5 fruit fly cellular contexts compared by ENCODE assay signal in the genomic region with DNA sequence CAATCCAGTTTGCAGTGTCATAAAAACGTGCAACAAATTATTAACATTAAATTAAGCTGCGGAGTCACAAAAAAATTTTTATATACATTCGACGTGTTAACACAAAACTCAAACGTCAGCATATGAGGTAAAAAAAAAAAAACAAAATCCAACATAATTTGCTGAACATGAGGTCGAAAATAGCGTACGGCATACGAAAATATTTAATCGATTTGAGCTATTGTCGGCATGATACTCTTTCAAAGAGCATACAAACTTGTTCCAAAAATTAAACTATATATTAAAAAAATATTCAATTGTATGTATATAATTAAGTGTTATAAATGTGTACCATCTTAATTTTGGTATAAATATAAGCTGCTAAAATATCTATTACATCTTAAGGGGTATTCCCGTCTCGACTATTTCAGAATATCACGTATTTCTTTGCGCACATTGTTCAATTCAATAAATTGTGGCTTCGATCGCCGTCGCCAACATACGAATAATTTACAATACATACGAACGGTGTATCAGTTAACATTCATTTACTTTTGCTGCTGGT.
TF ChIP-seq lines count a peak whose summit lies in the region.

No protein-coding gene starts in this region.

- no peak for TF ChIP-seq CTCF in whole organism, embryonic (GFP tag; optimal IDR thresholded peaks at IDR 0.05; lab: Kevin White, UChicago)

TF ChIP-seq in whole organism, adult, 20 proteins besides CTCF, POLR2A, EP300 and RAD21:
- TF ChIP-seq CG1620 (GFP tag; optimal IDR thresholded peaks at IDR 0.05; lab: Kevin White, UChicago) = no peak
- TF ChIP-seq CG7101 (tag; optimal IDR thresholded peaks at IDR 0.05; lab: Kevin White, UChicago) = peak; percentile 36
- TF ChIP-seq CG33017 (tag; optimal IDR thresholded peaks at IDR 0.05; lab: Kevin White, UChicago) = no peak
- TF ChIP-seq CG11617 (GFP tag; optimal IDR thresholded peaks at IDR 0.05; lab: Kevin White, UChicago) = no peak
- TF ChIP-seq CG7045 (GFP tag; optimal IDR thresholded peaks at IDR 0.05; lab: Kevin White, UChicago) = no peak
- peak; percentile 67 for TF ChIP-seq CG14711 (tag; optimal IDR thresholded peaks at IDR 0.05; lab: Kevin White, UChicago)
- peak; percentile 91 for TF ChIP-seq tj (GFP tag; optimal IDR thresholded peaks at IDR 0.05; lab: Kevin White, UChicago)
- peak; percentile 90 for TF ChIP-seq bab1 (GFP tag; optimal IDR thresholded peaks at IDR 0.05; lab: Kevin White, UChicago)
- TF ChIP-seq Crg-1 (GFP tag; optimal IDR thresholded peaks at IDR 0.05; lab: Kevin White, UChicago) = no peak
- no peak for TF ChIP-seq CG12768 (GFP tag; optimal IDR thresholded peaks at IDR 0.05; lab: Kevin White, UChicago)

TF ChIP-seq in whole organism, embryonic, 481 proteins besides CTCF, POLR2A, EP300 and RAD21 (continues in another document):
- peak; percentile 64 for TF ChIP-seq CG17359 (tag; optimal IDR thresholded peaks at IDR 0.05; lab: Kevin White, UChicago)
- TF ChIP-seq D (optimal IDR thresholded peaks at IDR 0.05; lab: Kevin White, UChicago) = no peak
- TF ChIP-seq D (GFP tag; optimal IDR thresholded peaks at IDR 0.05; lab: Kevin White, UChicago) = peak; percentile 0
- TF ChIP-seq CG11247 (GFP tag; IDR thresholded peaks at IDR 0.05; lab: Robert Waterston, UW) = no peak
- TF ChIP-seq Fer2 (tag; optimal IDR thresholded peaks at IDR 0.05; lab: Kevin White, UChicago) = peak; percentile 19
- peak; percentile 88 for TF ChIP-seq D19B (GFP tag; optimal IDR thresholded peaks at IDR 0.05; lab: Kevin White, UChicago)
- peak; percentile 59; the same call in 1 of the 2 replicates for TF ChIP-seq CG14441 (GFP tag; IDR thresholded peaks at IDR 0.05; lab: Robert Waterston, UW)
- peak; percentile 44 for TF ChIP-seq nmo (GFP tag; optimal IDR thresholded peaks at IDR 0.05; lab: Kevin White, UChicago)
- no peak for TF ChIP-seq CG15479 (GFP tag; optimal IDR thresholded peaks at IDR 0.05; lab: Kevin White, UChicago)
- peak; percentile 64 for TF ChIP-seq Meics (GFP tag; optimal IDR thresholded peaks at IDR 0.05; lab: Kevin White, UChicago)
- no peak for TF ChIP-seq wek (GFP tag; optimal IDR thresholded peaks at IDR 0.05; lab: Kevin White, UChicago)
- peak; percentile 3 for TF ChIP-seq CG9437 (GFP tag; optimal IDR thresholded peaks at IDR 0.05; lab: Kevin White, UChicago)
- TF ChIP-seq Xrp1 (GFP tag; IDR thresholded peaks at IDR 0.05; lab: Robert Waterston, UW) = peak; percentile 67; the same call in 1 of the 2 replicates
- peak; percentile 25 for TF ChIP-seq Sox100B (GFP tag; optimal IDR thresholded peaks at IDR 0.05; lab: Kevin White, UChicago)
- TF ChIP-seq Blimp-1 (GFP tag; optimal IDR thresholded peaks at IDR 0.05; lab: Kevin White, UChicago) = peak; percentile 44
- TF ChIP-seq Fer1 (GFP tag; optimal IDR thresholded peaks at IDR 0.05; lab: Kevin White, UChicago) = peak; percentile 55
- TF ChIP-seq zen (tag; optimal IDR thresholded peaks at IDR 0.05; lab: Kevin White, UChicago) = no peak
- peak; percentile 71 for TF ChIP-seq lab (GFP tag; optimal IDR thresholded peaks at IDR 0.05; lab: Kevin White, UChicago)
- TF ChIP-seq CG9876 (GFP tag; optimal IDR thresholded peaks at IDR 0.05; lab: Kevin White, UChicago) = no peak

TF ChIP-seq in whole organism, prepupa, 60 proteins besides CTCF, POLR2A, EP300 and RAD21:
- TF ChIP-seq eg (GFP tag; IDR thresholded peaks at IDR 0.05; lab: Robert Waterston, UW) = 0 out of 3 replicates have a peak, but pooled peaks have one; percentile 13
- no peak for TF ChIP-seq CG6854 (GFP tag; optimal IDR thresholded peaks at IDR 0.05; lab: Kevin White, UChicago)
- no peak for TF ChIP-seq CG10631 (GFP tag; optimal IDR thresholded peaks at IDR 0.05; lab: Kevin White, UChicago)
- peak; percentile 32 for TF ChIP-seq svp (GFP tag; lab: Kevin White, UChicago)
- TF ChIP-seq achi (GFP tag; optimal IDR thresholded peaks at IDR 0.05; lab: Kevin White, UChicago) = no peak
- TF ChIP-seq CG1621 (tag; optimal IDR thresholded peaks at IDR 0.05; lab: Kevin White, UChicago) = no peak
- TF ChIP-seq CG15336 (GFP tag; IDR thresholded peaks at IDR 0.05; lab: Robert Waterston, UW) = 0 out of 2 replicates have a peak, but pooled peaks have one; percentile 19
- peak; percentile 14 for TF ChIP-seq esn (GFP tag; optimal IDR thresholded peaks at IDR 0.05; lab: Kevin White, UChicago)

TF ChIP-seq in whole organism, pupa, 21 proteins besides CTCF, POLR2A, EP300 and RAD21:
- TF ChIP-seq CG32121 (GFP tag; IDR thresholded peaks at IDR 0.05; lab: Robert Waterston, UW) = peak; percentile 11; the same call in 1 of the 2 replicates
- TF ChIP-seq CG10348 (GFP tag; IDR thresholded peaks at IDR 0.05; lab: Robert Waterston, UW) = no peak
- no peak for TF ChIP-seq CG34367 (tag; optimal IDR thresholded peaks at IDR 0.05; lab: Kevin White, UChicago)

TF ChIP-seq in whole organism, wandering third instar larva, 38 proteins besides CTCF, POLR2A, EP300 and RAD21:
- no peak for TF ChIP-seq Hnf4 (GFP tag; optimal IDR thresholded peaks at IDR 0.05; lab: Kevin White, UChicago)
- TF ChIP-seq CG32264 (GFP tag; optimal IDR thresholded peaks at IDR 0.05; lab: Kevin White, UChicago) = no peak
- TF ChIP-seq HLH106 (tag; optimal IDR thresholded peaks at IDR 0.05; lab: Kevin White, UChicago) = peak; percentile 32
- no peak for TF ChIP-seq Myc (optimal IDR thresholded peaks at IDR 0.05; lab: Kevin White, UChicago)
- TF ChIP-seq dmrt93B (GFP tag; optimal IDR thresholded peaks at IDR 0.05; lab: Kevin White, UChicago) = no peak
- TF ChIP-seq jim (GFP tag; optimal IDR thresholded peaks at IDR 0.05; lab: Kevin White, UChicago) = no peak
- no peak for TF ChIP-seq sage (GFP tag; optimal IDR thresholded peaks at IDR 0.05; lab: Kevin White, UChicago)
- TF ChIP-seq Hr83 (GFP tag; optimal IDR thresholded peaks at IDR 0.05; lab: Kevin White, UChicago; ENCODE audit: poor library complexity, severe bottlenecking) = no peak
- TF ChIP-seq GATAd (GFP tag; optimal IDR thresholded peaks at IDR 0.05; lab: Kevin White, UChicago) = no peak
- peak; percentile 11 for TF ChIP-seq psq (GFP tag; optimal IDR thresholded peaks at IDR 0.05; lab: Kevin White, UChicago)
- no peak for TF ChIP-seq Dfd (GFP tag; optimal IDR thresholded peaks at IDR 0.05; lab: Kevin White, UChicago)
- TF ChIP-seq CrebA (GFP tag; optimal IDR thresholded peaks at IDR 0.05; lab: Kevin White, UChicago; ENCODE audit: borderline replicate concordance) = no peak
- no peak for TF ChIP-seq Hr78 (GFP tag; optimal IDR thresholded peaks at IDR 0.05; lab: Kevin White, UChicago)
